Fruit fly (Drosophila melanogaster) whole organism, embryonic: ENCODE data around the gene Indy-2.
A peak's percentile ranks its signal among the peaks of the same experiment; 100 is the strongest.

ENCODE experiments used
- Asciz ChIP-seq: fragments of 200-800 bp; sonication (Bioruptor generic); optimal IDR thresholded peaks from 2 replicates; lab custom pipeline; 2017; ENCODE audit warnings: missing biosample characterization, mild to moderate bottlenecking, missing genetic modification characterization, missing genetic modification reagents
- Bgb ChIP-seq: fragments of 200-800 bp; sonication (Bioruptor generic); IDR thresholded peaks from 2 replicates; pipeline ENCODE4 v1.3.6; 2022; ENCODE audit warnings: missing biosample characterization, missing genetic modification characterization; ENCODE audit not compliant: partially characterized antibody
- CG10959 ChIP-seq: fragments of 200-800 bp; sonication (Bioruptor generic); IDR thresholded peaks from 2 replicates; pipeline ENCODE4 v1.3.6; 2022; ENCODE audit warnings: missing biosample characterization, missing genetic modification characterization
- CG11696 ChIP-seq: fragments of 200-800 bp; sonication (Bioruptor generic); IDR thresholded peaks from 2 replicates; pipeline ENCODE4 v1.3.6; 2022; ENCODE audit warnings: missing biosample characterization, missing genetic modification characterization
- CG13296 ChIP-seq: fragments of 200-800 bp; sonication (Bioruptor generic); optimal IDR thresholded peaks from 3 replicates; lab custom pipeline; 2018; ENCODE audit warnings: missing biosample characterization, mild to moderate bottlenecking, missing genetic modification characterization
- CG14667 ChIP-seq: fragments of 200-800 bp; sonication (Bioruptor generic); IDR thresholded peaks from 2 replicates; pipeline ENCODE4 v1.3.6; 2022; ENCODE audit warnings: missing biosample characterization, missing genetic modification characterization
- CG15011 ChIP-seq: fragments of 200-800 bp; sonication (Bioruptor generic); optimal IDR thresholded peaks from 3 replicates; lab custom pipeline; 2018; ENCODE audit warnings: missing biosample characterization, mild to moderate bottlenecking, missing genetic modification characterization
- CG15269 ChIP-seq: fragments of 200-800 bp; sonication (Bioruptor generic); optimal IDR thresholded peaks from 2 replicates; lab custom pipeline; 2018; ENCODE audit warnings: missing biosample characterization, mild to moderate bottlenecking, missing genetic modification characterization, moderate library complexity
- CG18011 ChIP-seq: fragments of 200-800 bp; sonication (Bioruptor generic); optimal IDR thresholded peaks from 2 replicates; lab custom pipeline; 2017; ENCODE audit warnings: missing biosample characterization, missing genetic modification characterization, mild to moderate bottlenecking, moderate library complexity, missing genotype
- CG18599 ChIP-seq: fragments of 200-800 bp; sonication (Bioruptor generic); optimal IDR thresholded peaks from 3 replicates; lab custom pipeline; 2017; ENCODE audit warnings: missing biosample characterization, missing genetic modification characterization, mild to moderate bottlenecking, moderate library complexity, missing genetic modification reagents
- CG18619 ChIP-seq: fragments of 200-800 bp; sonication (Bioruptor generic); optimal IDR thresholded peaks from 3 replicates; lab custom pipeline; 2017; ENCODE audit warnings: missing biosample characterization, mild to moderate bottlenecking, missing genetic modification characterization
- CG18764 ChIP-seq: fragments of 200-800 bp; sonication (Bioruptor generic); optimal IDR thresholded peaks from 3 replicates; lab custom pipeline; 2016; ENCODE audit warnings: missing biosample characterization, missing genetic modification characterization
- CG2712 ChIP-seq: fragments of 200-800 bp; optimal IDR thresholded peaks from 3 replicates; lab custom pipeline; 2019; ENCODE audit warnings: missing biosample characterization, mild to moderate bottlenecking, missing genetic modification characterization, moderate library complexity
- CG34224 ChIP-seq: fragments of 200-800 bp; sonication (Bioruptor generic); IDR thresholded peaks from 3 replicates; pipeline ENCODE4 v1.3.6; 2022; ENCODE audit warnings: missing biosample characterization, missing genetic modification characterization; ENCODE audit not compliant: partially characterized antibody
- CG34376 ChIP-seq: fragments of 200-800 bp; sonication (Bioruptor generic); optimal IDR thresholded peaks from 2 replicates; lab custom pipeline; 2018; ENCODE audit warnings: missing biosample characterization, mild to moderate bottlenecking, missing genetic modification characterization
- CG34422 ChIP-seq: fragments of 200-800 bp; sonication (Bioruptor generic); IDR thresholded peaks from 3 replicates; pipeline ENCODE4 v1.3.6; 2022; ENCODE audit warnings: missing biosample characterization, missing genetic modification characterization
- CG6683 ChIP-seq: fragments of 200-800 bp; sonication (Bioruptor generic); optimal IDR thresholded peaks from 2 replicates; lab custom pipeline; 2017; ENCODE audit warnings: missing biosample characterization, mild to moderate bottlenecking, missing genetic modification characterization, missing genetic modification reagents
- CG7928 ChIP-seq: fragments of 200-800 bp; sonication (Bioruptor generic); optimal IDR thresholded peaks from 2 replicates; lab custom pipeline; 2017; ENCODE audit warnings: missing biosample characterization, mild to moderate bottlenecking, missing genetic modification characterization
- CG8281 ChIP-seq: fragments of 200-800 bp; sonication (Bioruptor generic); optimal IDR thresholded peaks from 2 replicates; lab custom pipeline; 2018; ENCODE audit warnings: missing biosample characterization, mild to moderate bottlenecking, missing genetic modification characterization, moderate library complexity
- CG8388 ChIP-seq: fragments of 200-800 bp; sonication (Bioruptor generic); optimal IDR thresholded peaks from 2 replicates; lab custom pipeline; 2019; ENCODE audit warnings: missing biosample characterization, mild to moderate bottlenecking, missing genetic modification characterization, moderate library complexity
- CG8478 ChIP-seq: fragments of >200 bp; optimal IDR thresholded peaks from 2 replicates; lab custom pipeline; 2018
- CG8924 ChIP-seq: fragments of 200-800 bp; optimal IDR thresholded peaks from 3 replicates; lab custom pipeline; 2019; ENCODE audit warnings: missing biosample characterization, mild to moderate bottlenecking, missing genetic modification characterization, moderate library complexity
- CG9437 ChIP-seq: fragments of 200-800 bp; sonication (Bioruptor generic); optimal IDR thresholded peaks from 2 replicates; lab custom pipeline; 2018; ENCODE audit warnings: missing biosample characterization, mild to moderate bottlenecking, missing genetic modification characterization
- CG9797 ChIP-seq: fragments of 200-800 bp; sonication (Bioruptor generic); optimal IDR thresholded peaks from 3 replicates; lab custom pipeline; 2018; ENCODE audit warnings: missing biosample characterization, mild to moderate bottlenecking, missing genetic modification characterization
- CG9876 ChIP-seq: fragments of 200-800 bp; sonication (Bioruptor generic); optimal IDR thresholded peaks from 2 replicates; lab custom pipeline; 2016; ENCODE audit warnings: missing biosample characterization, missing genetic modification characterization
- CrebB ChIP-seq: fragments of 200-800 bp; sonication (Bioruptor generic); optimal IDR thresholded peaks from 3 replicates; lab custom pipeline; 2018; ENCODE audit warnings: missing biosample characterization, mild to moderate bottlenecking, missing genetic modification characterization
- Eip74EF ChIP-seq, 2 experiments: fragments of 200-800 bp in 1 of 2; fragments of >200 bp in 1 of 2; sonication (Bioruptor generic) in 1 of 2; optimal IDR thresholded peaks; 2 replicates each; lab custom pipeline; 2017 to 2019; ENCODE audit warnings: missing biosample characterization in 2 of 2, missing genetic modification characterization in 2 of 2, mild to moderate bottlenecking in 1 of 2, moderate library complexity in 1 of 2
- Elba2 ChIP-seq: fragments of 200-800 bp; sonication (Bioruptor generic); optimal IDR thresholded peaks from 3 replicates; lab custom pipeline; 2016; ENCODE audit warnings: missing biosample characterization, missing genetic modification characterization
- Ets97D ChIP-seq: fragments of 200-800 bp; sonication (Bioruptor generic); optimal IDR thresholded peaks from 3 replicates; lab custom pipeline; 2016; ENCODE audit warnings: missing biosample characterization, missing genetic modification characterization
- GATAe ChIP-seq: fragments of 200-800 bp; sonication (Bioruptor generic); conservative IDR thresholded peaks from 2 replicates; pipeline ENCODE4 v1.3.6; 2022; ENCODE audit warnings: missing biosample characterization, missing genetic modification characterization
- Hey ChIP-seq: fragments of 200-800 bp; sonication (Bioruptor generic); optimal IDR thresholded peaks from 3 replicates; lab custom pipeline; 2018; ENCODE audit warnings: missing biosample characterization, mild to moderate bottlenecking, missing genetic modification characterization
- Hsf ChIP-seq: fragments of 200-800 bp; sonication (Bioruptor generic); optimal IDR thresholded peaks from 3 replicates; lab custom pipeline; 2016; ENCODE audit warnings: missing biosample characterization, missing genetic modification characterization
- MESR4 ChIP-seq: fragments of 200-800 bp; sonication (Bioruptor generic); optimal IDR thresholded peaks from 2 replicates; lab custom pipeline; 2018; ENCODE audit warnings: missing biosample characterization, mild to moderate bottlenecking, missing genetic modification characterization, moderate library complexity
- Meics ChIP-seq: fragments of 200-800 bp; sonication (Bioruptor generic); optimal IDR thresholded peaks from 2 replicates; lab custom pipeline; 2017; ENCODE audit warnings: missing biosample characterization, mild to moderate bottlenecking, missing genetic modification characterization
- Oaz ChIP-seq: fragments of 200-800 bp; sonication (Bioruptor generic); IDR thresholded peaks from 2 replicates; pipeline ENCODE4 v1.3.6; 2022; ENCODE audit warnings: missing biosample characterization, missing genetic modification characterization
- Oli ChIP-seq: fragments of 200-800 bp; sonication (Bioruptor generic); optimal IDR thresholded peaks from 2 replicates; lab custom pipeline; 2018; ENCODE audit warnings: missing biosample characterization, mild to moderate bottlenecking, missing genetic modification characterization, moderate library complexity
- Side ChIP-seq: fragments of 200-800 bp; sonication (Bioruptor generic); optimal IDR thresholded peaks from 2 replicates; lab custom pipeline; 2016; ENCODE audit warnings: missing biosample characterization, missing genetic modification characterization
- Sin3A ChIP-seq: fragments of >200 bp; optimal IDR thresholded peaks from 2 replicates; lab custom pipeline; 2018
- Ssrp ChIP-seq: fragments of 200-800 bp; sonication (Bioruptor generic); optimal IDR thresholded peaks from 2 replicates; lab custom pipeline; 2018; ENCODE audit warnings: missing biosample characterization, mild to moderate bottlenecking, missing genetic modification characterization, moderate library complexity
- ab ChIP-seq: fragments of 200-800 bp; sonication (Bioruptor generic); optimal IDR thresholded peaks from 2 replicates; lab custom pipeline; 2016; ENCODE audit warnings: missing biosample characterization, missing genetic modification characterization
- amos ChIP-seq: fragments of 200-800 bp; sonication (Bioruptor generic); IDR thresholded peaks from 2 replicates; pipeline ENCODE4 v1.3.6; 2022; ENCODE audit warnings: missing biosample characterization, missing genetic modification characterization; ENCODE audit not compliant: partially characterized antibody
- cad ChIP-seq: fragments of >200 bp; optimal IDR thresholded peaks from 2 replicates; lab custom pipeline; 2017; ENCODE audit warnings: missing biosample characterization, missing genetic modification characterization
- croc ChIP-seq: fragments of 200-800 bp; sonication (Bioruptor generic); conservative IDR thresholded peaks from 3 replicates; pipeline ENCODE4 v1.3.6; 2022; ENCODE audit warnings: missing biosample characterization, missing genetic modification characterization
- gro ChIP-seq: fragments of 200-800 bp; sonication (Bioruptor generic); optimal IDR thresholded peaks from 2 replicates; lab custom pipeline; 2016; ENCODE audit warnings: missing biosample characterization, missing genetic modification characterization
- her ChIP-seq: fragments of 200-800 bp; sonication (Bioruptor generic); optimal IDR thresholded peaks from 2 replicates; lab custom pipeline; 2016; ENCODE audit warnings: missing biosample characterization, missing genetic modification characterization
- nerfin-2 ChIP-seq: fragments of 200-800 bp; sonication (Bioruptor generic); IDR thresholded peaks from 2 replicates; pipeline ENCODE4 v1.3.6; 2022; ENCODE audit warnings: missing biosample characterization, missing genetic modification characterization; ENCODE audit not compliant: partially characterized antibody
- sc ChIP-seq, 3 experiments: fragments of >200 bp in 2 of 3; fragments of 200-800 bp in 1 of 3; sonication (Bioruptor generic) in 1 of 3; optimal IDR thresholded peaks; 2 replicates in 2 of 3; 3 replicates in 1 of 3; lab custom pipeline; 2017; ENCODE audit warnings: mild to moderate bottlenecking in 1 of 3, missing biosample characterization in 1 of 3, missing genetic modification characterization in 1 of 3, missing genetic modification reagents in 1 of 3
- usp ChIP-seq: fragments of >200 bp; optimal IDR thresholded peaks from 2 replicates; lab custom pipeline; 2017; ENCODE audit warnings: missing biosample characterization, missing genetic modification characterization
- wdn ChIP-seq: fragments of 200-800 bp; sonication (Bioruptor generic); IDR thresholded peaks from 2 replicates; pipeline ENCODE4 v1.3.6; 2022; ENCODE audit warnings: missing biosample characterization, missing genetic modification characterization
- wek ChIP-seq: fragments of 200-800 bp; sonication (Bioruptor generic); optimal IDR thresholded peaks from 3 replicates; lab custom pipeline; 2018; ENCODE audit warnings: missing biosample characterization, mild to moderate bottlenecking, missing genetic modification characterization, moderate library complexity

Indy-2 gene

dm6 chr3R:20035887-20036286 is 6.7 kb upstream of the Indy-2 start, which contains the start of gene Regnase-1 (continued):
- TF ChIP-seq CG13296 (GFP tag; lab: Kevin White, UChicago) (peak; percentile 96), sc (optimal IDR thresholded peaks at IDR 0.05; lab: Kevin White, UChicago) (no peak), sc (GFP tag; optimal IDR thresholded peaks at IDR 0.05; lab: Kevin White, UChicago) (peak; percentile 89), croc (peak; percentile 66), CG9797 (GFP tag; lab: Kevin White, UChicago) (peak; percentile 70), CG34422 (GFP tag; lab: Robert Waterston, UW) (peak; percentile 89), nerfin-2 (GFP tag; lab: Robert Waterston, UW) (peak; percentile 89), Sin3A (lab: Kevin White, UChicago) (peak; percentile 51), cad (GFP tag; lab: Kevin White, UChicago) (no peak), Hsf (GFP tag; lab: Kevin White, UChicago) (peak; percentile 91), Side (GFP tag; lab: Kevin White, UChicago) (peak; percentile 92), Asciz (peak; percentile 95), CrebB (peak; percentile 97), CG34376 (GFP tag; lab: Kevin White, UChicago) (peak; percentile 97), CG11696 (GFP tag; lab: Robert Waterston, UW) (peak; percentile 82), CG2712 (tag; lab: Kevin White, UChicago) (peak; percentile 90), CG34224 (GFP tag; lab: Robert Waterston, UW) (peak; percentile 96), CG18011 (peak; percentile 83), Eip74EF (GFP tag; optimal IDR thresholded peaks at IDR 0.05; lab: Kevin White, UChicago) (peak in 1 of 2 experiments; percentile 80), CG18599 (GFP tag; lab: Kevin White, UChicago) (peak; percentile 93), CG8478 (lab: Kevin White, UChicago) (no peak), CG9876 (peak; percentile 89), usp (no peak), CG15269 (tag; lab: Kevin White, UChicago) (peak; percentile 91), her (GFP tag; lab: Kevin White, UChicago) (peak; percentile 91), Ssrp (tag; lab: Kevin White, UChicago) (peak; percentile 65), CG9437 (peak; percentile 84), CG18764 (GFP tag; lab: Kevin White, UChicago) (peak; percentile 89), Hey (tag; lab: Kevin White, UChicago) (peak; percentile 88), CG8924 (peak; percentile 84), Meics (GFP tag; lab: Kevin White, UChicago) (peak; percentile 95), CG18619 (GFP tag; lab: Kevin White, UChicago) (peak; percentile 94), CG14667 (GFP tag; lab: Robert Waterston, UW) (peak; percentile 48; the same call in 1 of the 2 replicates), CG7928 (peak; percentile 67), wek (GFP tag; lab: Kevin White, UChicago) (peak; percentile 92), wdn (GFP tag; lab: Robert Waterston, UW) (peak; percentile 85), CG10959 (peak; percentile 82), Oli (tag; lab: Kevin White, UChicago) (peak; percentile 76), CG6683 (GFP tag; lab: Kevin White, UChicago) (peak; percentile 89), GATAe (GFP tag; lab: Robert Waterston, UW) (peak; percentile 68), CG8281 (tag; lab: Kevin White, UChicago) (peak; percentile 77), ab (GFP tag; lab: Kevin White, UChicago) (no peak), Elba2 (peak; percentile 39), MESR4 (GFP tag; lab: Kevin White, UChicago) (peak; percentile 82), CG8388 (GFP tag; lab: Kevin White, UChicago) (peak; percentile 90), amos (GFP tag; lab: Robert Waterston, UW) (peak; percentile 98), gro (GFP tag; lab: Kevin White, UChicago) (peak; percentile 93), CG15011 (GFP tag; lab: Kevin White, UChicago) (peak; percentile 92), Bgb (GFP tag; lab: Robert Waterston, UW) (peak; percentile 98), Ets97D (GFP tag; lab: Kevin White, UChicago) (peak; percentile 100), Oaz (GFP tag; lab: Robert Waterston, UW) (peak; percentile 78)
